Fruit fly (Drosophila melanogaster) whole organism, embryonic: ENCODE data around the gene ATP7.
A peak's percentile ranks its signal among the peaks of the same experiment; 100 is the strongest.

Source experiments
- Adf1 ChIP-seq: fragments of 200-800 bp; sonication (Bioruptor generic); IDR thresholded peaks from 2 replicates; pipeline ENCODE4 v1.3.6; 2022; ENCODE audit warnings: missing biosample characterization, missing genetic modification characterization
- Antp ChIP-seq: fragments of 200-800 bp; sonication (Bioruptor generic); optimal IDR thresholded peaks from 3 replicates; lab custom pipeline; 2016; ENCODE audit warnings: missing biosample characterization, missing genetic modification characterization
- B-H1 ChIP-seq: fragments of 200-800 bp; sonication (Bioruptor generic); IDR thresholded peaks from 3 replicates; pipeline ENCODE4 v1.3.6; 2022; ENCODE audit warnings: missing biosample characterization, missing genetic modification characterization
- BEAF-32 ChIP-seq: fragments of 200-800 bp; sonication (Bioruptor generic); optimal IDR thresholded peaks from 3 replicates; lab custom pipeline; 2017; ENCODE audit warnings: missing biosample characterization, missing genetic modification characterization, mild to moderate bottlenecking, moderate library complexity, missing genetic modification reagents
- Blimp-1 ChIP-seq: fragments of 200-800 bp; sonication (Bioruptor generic); optimal IDR thresholded peaks from 3 replicates; lab custom pipeline; 2018; ENCODE audit warnings: missing biosample characterization, missing genetic modification characterization, mild to moderate bottlenecking, moderate library complexity, missing genetic modification reagents
- BtbVII ChIP-seq: fragments of 200-800 bp; sonication (Bioruptor generic); optimal IDR thresholded peaks from 3 replicates; lab custom pipeline; 2017; ENCODE audit warnings: missing biosample characterization, mild to moderate bottlenecking, missing genetic modification characterization
- CG10147 ChIP-seq: fragments of 200-800 bp; sonication (Bioruptor generic); optimal IDR thresholded peaks from 2 replicates; lab custom pipeline; 2019; ENCODE audit warnings: missing biosample characterization, mild to moderate bottlenecking, missing genetic modification characterization, moderate library complexity
- CG10321 ChIP-seq: fragments of 200-800 bp; sonication (Bioruptor generic); IDR thresholded peaks from 2 replicates; pipeline ENCODE4 v1.3.6; 2022; ENCODE audit warnings: missing biosample characterization, missing genetic modification characterization
- CG12219 ChIP-seq: fragments of 200-800 bp; sonication (Bioruptor generic); optimal IDR thresholded peaks from 3 replicates; lab custom pipeline; 2018; ENCODE audit warnings: missing biosample characterization, mild to moderate bottlenecking, missing genetic modification characterization
- CG12391 ChIP-seq: fragments of 200-800 bp; sonication (Bioruptor generic); optimal IDR thresholded peaks from 3 replicates; lab custom pipeline; 2018; ENCODE audit warnings: missing biosample characterization, mild to moderate bottlenecking, missing genetic modification characterization, moderate library complexity
- CG15073 ChIP-seq: fragments of 200-800 bp; sonication (Bioruptor generic); optimal IDR thresholded peaks from 2 replicates; lab custom pipeline; 2016; ENCODE audit warnings: missing biosample characterization, missing genetic modification characterization
- CG18599 ChIP-seq: fragments of 200-800 bp; sonication (Bioruptor generic); optimal IDR thresholded peaks from 3 replicates; lab custom pipeline; 2017; ENCODE audit warnings: missing biosample characterization, missing genetic modification characterization, mild to moderate bottlenecking, moderate library complexity, missing genetic modification reagents
- CG2889 ChIP-seq: fragments of 200-800 bp; sonication (Bioruptor generic); IDR thresholded peaks from 3 replicates; pipeline ENCODE4 v1.3.6; 2022; ENCODE audit warnings: missing biosample characterization, missing genetic modification characterization
- CG31441 ChIP-seq: fragments of 200-800 bp; sonication (Bioruptor generic); IDR thresholded peaks from 2 replicates; pipeline ENCODE4 v1.3.6; 2022; ENCODE audit warnings: missing biosample characterization, missing genetic modification characterization
- CG34224 ChIP-seq: fragments of 200-800 bp; sonication (Bioruptor generic); IDR thresholded peaks from 3 replicates; pipeline ENCODE4 v1.3.6; 2022; ENCODE audit warnings: missing biosample characterization, missing genetic modification characterization; ENCODE audit not compliant: partially characterized antibody
- CG4707 ChIP-seq: fragments of 200-800 bp; sonication (Bioruptor generic); optimal IDR thresholded peaks from 2 replicates; lab custom pipeline; 2018; ENCODE audit warnings: missing biosample characterization, mild to moderate bottlenecking, missing genetic modification characterization, moderate library complexity
- CG4854 ChIP-seq: fragments of 200-800 bp; sonication (Bioruptor generic); optimal IDR thresholded peaks from 2 replicates; lab custom pipeline; 2016; ENCODE audit warnings: missing biosample characterization, missing genetic modification characterization, inconsistent platforms
- CG7928 ChIP-seq: fragments of 200-800 bp; sonication (Bioruptor generic); optimal IDR thresholded peaks from 2 replicates; lab custom pipeline; 2017; ENCODE audit warnings: missing biosample characterization, mild to moderate bottlenecking, missing genetic modification characterization
- CG8765 ChIP-seq: fragments of 200-800 bp; sonication (Bioruptor generic); IDR thresholded peaks from 2 replicates; pipeline ENCODE4 v1.3.6; 2022; ENCODE audit warnings: missing biosample characterization, missing genetic modification characterization
- CG9437 ChIP-seq: fragments of 200-800 bp; sonication (Bioruptor generic); optimal IDR thresholded peaks from 2 replicates; lab custom pipeline; 2018; ENCODE audit warnings: missing biosample characterization, mild to moderate bottlenecking, missing genetic modification characterization
- Chrac-16 ChIP-seq: fragments of 200-800 bp; sonication (Bioruptor generic); optimal IDR thresholded peaks from 3 replicates; lab custom pipeline; 2016; ENCODE audit warnings: missing biosample characterization, missing genetic modification characterization
- Dll ChIP-seq: fragments of 200-800 bp; sonication (Bioruptor generic); IDR thresholded peaks from 4 replicates; pipeline ENCODE4 v1.3.6; 2022; ENCODE audit warnings: missing biosample characterization, missing genetic modification characterization; ENCODE audit not compliant: partially characterized antibody
- Mrtf ChIP-seq: fragments of 200-800 bp; sonication (Bioruptor generic); IDR thresholded peaks from 3 replicates; pipeline ENCODE4 v1.3.6; 2022; ENCODE audit warnings: missing biosample characterization, missing genetic modification characterization
- NC2α ChIP-seq: fragments of 200-800 bp; sonication (Bioruptor generic); optimal IDR thresholded peaks from 2 replicates; lab custom pipeline; 2016; ENCODE audit warnings: missing biosample characterization, missing genetic modification characterization
- Optix ChIP-seq: fragments of 200-800 bp; sonication (Bioruptor generic); IDR thresholded peaks from 3 replicates; pipeline ENCODE4 v1.3.6; 2022; ENCODE audit warnings: missing biosample characterization, missing genetic modification characterization
- PHDP ChIP-seq: fragments of 200-800 bp; sonication (Bioruptor generic); optimal IDR thresholded peaks from 3 replicates; lab custom pipeline; 2018; ENCODE audit warnings: missing biosample characterization, mild to moderate bottlenecking, missing genetic modification characterization, moderate library complexity
- Stat92E ChIP-seq, 3 experiments: fragments of >200 bp in 2 of 3; fragments of 200-800 bp in 1 of 3; sonication (Bioruptor generic) in 1 of 3; optimal IDR thresholded peaks; 2 replicates each; lab custom pipeline; 2017 to 2019; ENCODE audit warnings: missing biosample characterization in 3 of 3, missing genetic modification characterization in 3 of 3, mild to moderate bottlenecking in 1 of 3, moderate library complexity in 1 of 3
- ase ChIP-seq: fragments of 200-800 bp; sonication (Bioruptor generic); IDR thresholded peaks from 3 replicates; pipeline ENCODE4 v1.3.6; 2022; ENCODE audit warnings: missing biosample characterization, missing genetic modification characterization
- crc ChIP-seq: fragments of 200-800 bp; sonication (Bioruptor generic); optimal IDR thresholded peaks from 2 replicates; lab custom pipeline; 2016; ENCODE audit warnings: missing biosample characterization, missing genetic modification characterization
- dan ChIP-seq: fragments of 200-800 bp; sonication (Bioruptor generic); IDR thresholded peaks from 2 replicates; pipeline ENCODE4 v1.3.6; 2022; ENCODE audit warnings: missing biosample characterization, missing genetic modification characterization
- fd102C ChIP-seq: fragments of 200-800 bp; sonication (Bioruptor generic); optimal IDR thresholded peaks from 2 replicates; lab custom pipeline; 2018; ENCODE audit warnings: missing biosample characterization, mild to moderate bottlenecking, missing genetic modification characterization, moderate library complexity
- gcm ChIP-seq: fragments of 200-800 bp; sonication (Bioruptor generic); optimal IDR thresholded peaks from 2 replicates; lab custom pipeline; 2019; ENCODE audit warnings: missing biosample characterization, mild to moderate bottlenecking, missing genetic modification characterization, moderate library complexity
- gfzf ChIP-seq: fragments of 200-800 bp; sonication (Bioruptor generic); optimal IDR thresholded peaks from 2 replicates; lab custom pipeline; 2016; ENCODE audit warnings: missing biosample characterization, mild to moderate bottlenecking, missing genetic modification characterization, moderate library complexity
- gro ChIP-seq: fragments of 200-800 bp; sonication (Bioruptor generic); optimal IDR thresholded peaks from 2 replicates; lab custom pipeline; 2016; ENCODE audit warnings: missing biosample characterization, missing genetic modification characterization
- her ChIP-seq: fragments of 200-800 bp; sonication (Bioruptor generic); optimal IDR thresholded peaks from 2 replicates; lab custom pipeline; 2016; ENCODE audit warnings: missing biosample characterization, missing genetic modification characterization
- jumu ChIP-seq: fragments of 200-800 bp; sonication (Bioruptor generic); optimal IDR thresholded peaks from 3 replicates; lab custom pipeline; 2016; ENCODE audit warnings: missing biosample characterization, missing genetic modification characterization
- kay ChIP-seq: fragments of 200-800 bp; sonication (Bioruptor generic); optimal IDR thresholded peaks from 2 replicates; lab custom pipeline; 2016; ENCODE audit warnings: missing biosample characterization, missing genetic modification characterization
- klu ChIP-seq: fragments of 200-800 bp; sonication (Bioruptor generic); IDR thresholded peaks from 2 replicates; pipeline ENCODE4 v1.3.6; 2022; ENCODE audit warnings: missing biosample characterization, missing genetic modification characterization
- nerfin-1 ChIP-seq: fragments of 200-800 bp; sonication (Bioruptor generic); optimal IDR thresholded peaks from 3 replicates; lab custom pipeline; 2019; ENCODE audit warnings: missing biosample characterization, mild to moderate bottlenecking, missing genetic modification characterization, moderate library complexity
- repo ChIP-seq: fragments of 200-800 bp; sonication (Bioruptor generic); optimal IDR thresholded peaks from 2 replicates; lab custom pipeline; 2016; ENCODE audit warnings: missing biosample characterization, missing genetic modification characterization
- sd ChIP-seq: fragments of 200-800 bp; sonication (Bioruptor generic); optimal IDR thresholded peaks from 3 replicates; lab custom pipeline; 2018; ENCODE audit warnings: missing biosample characterization, mild to moderate bottlenecking, missing genetic modification characterization, moderate library complexity
- sna ChIP-seq: fragments of 200-800 bp; sonication (Bioruptor generic); IDR thresholded peaks from 2 replicates; pipeline ENCODE4 v1.3.6; 2022; ENCODE audit warnings: missing biosample characterization, missing genetic modification characterization; ENCODE audit not compliant: partially characterized antibody
- ssp ChIP-seq: fragments of 200-800 bp; sonication (Bioruptor generic); IDR thresholded peaks from 2 replicates; pipeline ENCODE4 v1.3.6; 2022; ENCODE audit warnings: missing biosample characterization, missing genetic modification characterization
- tap ChIP-seq: fragments of 200-800 bp; optimal IDR thresholded peaks from 3 replicates; lab custom pipeline; 2019; ENCODE audit warnings: missing biosample characterization, mild to moderate bottlenecking, missing genetic modification characterization, moderate library complexity
- tio ChIP-seq: fragments of 200-800 bp; sonication (Bioruptor generic); optimal IDR thresholded peaks from 2 replicates; lab custom pipeline; 2017; ENCODE audit warnings: missing biosample characterization, missing genetic modification characterization, inconsistent platforms
- unpg ChIP-seq: fragments of 200-800 bp; sonication (Bioruptor generic); optimal IDR thresholded peaks from 3 replicates; lab custom pipeline; 2018; ENCODE audit warnings: missing biosample characterization, mild to moderate bottlenecking, missing genetic modification characterization, moderate library complexity
- wek ChIP-seq: fragments of 200-800 bp; sonication (Bioruptor generic); optimal IDR thresholded peaks from 3 replicates; lab custom pipeline; 2018; ENCODE audit warnings: missing biosample characterization, mild to moderate bottlenecking, missing genetic modification characterization, moderate library complexity

Gene ATP7

dm6 chrX:11857522-11858438 lies 3.0 kb downstream of the ATP7 start (continued):
- no peak for TF ChIP-seq BEAF-32 (GFP tag; lab: Kevin White, UChicago)
- peak; percentile 78 for TF ChIP-seq crc (GFP tag; lab: Kevin White, UChicago)
- peak; percentile 74 for TF ChIP-seq Blimp-1 (GFP tag; lab: Kevin White, UChicago)
- TF ChIP-seq gfzf (GFP tag; lab: Kevin White, UChicago): no peak
- peak; percentile 50; the same call in 1 of the 2 replicates for TF ChIP-seq CG8765 (GFP tag; lab: Robert Waterston, UW)
- no peak; the same call in 1 of the 2 replicates for TF ChIP-seq CG10321 (GFP tag; lab: Robert Waterston, UW)
- TF ChIP-seq Adf1 (GFP tag; lab: Robert Waterston, UW): no peak
- no peak for TF ChIP-seq Dll (GFP tag; lab: Robert Waterston, UW)
- TF ChIP-seq Mrtf (GFP tag; lab: Robert Waterston, UW): peak; percentile 79
- TF ChIP-seq CG9437: peak; percentile 38
- no peak for TF ChIP-seq sd (tag; lab: Kevin White, UChicago)
- peak; percentile 69 for TF ChIP-seq tap (tag; lab: Kevin White, UChicago)
- TF ChIP-seq CG15073 (GFP tag; lab: Kevin White, UChicago): no peak
- TF ChIP-seq Antp: peak; percentile 64
- TF ChIP-seq gro (GFP tag; lab: Kevin White, UChicago): peak; percentile 54
- TF ChIP-seq ase (GFP tag; lab: Robert Waterston, UW): peak; percentile 89
- peak; percentile 19 for TF ChIP-seq CG10147 (GFP tag; lab: Kevin White, UChicago)
- peak; percentile 54 for TF ChIP-seq Chrac-16 (GFP tag; lab: Kevin White, UChicago)
- no peak for TF ChIP-seq wek
- TF ChIP-seq her (GFP tag; lab: Kevin White, UChicago): no peak
- TF ChIP-seq CG34224 (GFP tag; lab: Robert Waterston, UW): no peak
- TF ChIP-seq PHDP (tag; lab: Kevin White, UChicago): peak; percentile 59
- 0 out of 3 replicates have a peak, but pooled peaks have one; percentile 35 for TF ChIP-seq CG2889 (GFP tag; lab: Robert Waterston, UW)
- peak; percentile 64 for TF ChIP-seq CG4707 (GFP tag; lab: Kevin White, UChicago)
- TF ChIP-seq CG7928 (GFP tag; lab: Kevin White, UChicago): peak; percentile 36
- TF ChIP-seq CG31441: peak; percentile 91
- peak; percentile 78 for TF ChIP-seq CG12391
- no peak for TF ChIP-seq sna (GFP tag; lab: Robert Waterston, UW)
- TF ChIP-seq kay (GFP tag; lab: Kevin White, UChicago): peak; percentile 33
- peak; percentile 82 for TF ChIP-seq unpg
- peak; percentile 11 for TF ChIP-seq CG4854 (GFP tag; lab: Kevin White, UChicago)
- peak; percentile 62 for TF ChIP-seq ssp (GFP tag; lab: Robert Waterston, UW)
- peak; percentile 82; the same call in 2 of the 3 replicates for TF ChIP-seq B-H1 (GFP tag; lab: Robert Waterston, UW)
- peak; percentile 69 for TF ChIP-seq CG12219 (GFP tag; lab: Kevin White, UChicago)
- peak; percentile 58; the same call in 1 of the 3 replicates for TF ChIP-seq Optix (GFP tag; lab: Robert Waterston, UW)
- peak; percentile 64 for TF ChIP-seq jumu (GFP tag; lab: Kevin White, UChicago)
- TF ChIP-seq nerfin-1 (tag; lab: Kevin White, UChicago): peak; percentile 62
- no peak for TF ChIP-seq Stat92E (GFP tag; optimal IDR thresholded peaks at IDR 0.05; lab: Kevin White, UChicago)
- TF ChIP-seq NC2α (GFP tag; lab: Kevin White, UChicago): no peak
- no peak for TF ChIP-seq repo (GFP tag; lab: Kevin White, UChicago)
- TF ChIP-seq CG18599 (GFP tag; lab: Kevin White, UChicago): peak; percentile 62
- peak; percentile 10 for TF ChIP-seq BtbVII (GFP tag; lab: Kevin White, UChicago)
- TF ChIP-seq gcm (GFP tag; lab: Kevin White, UChicago): peak; percentile 67
- TF ChIP-seq fd102C (GFP tag; lab: Kevin White, UChicago): no peak
- peak; percentile 67 for TF ChIP-seq klu (GFP tag; lab: Robert Waterston, UW)
- peak; percentile 18 for TF ChIP-seq tio (GFP tag; lab: Kevin White, UChicago)
- TF ChIP-seq dan (GFP tag; lab: Robert Waterston, UW): no peak
